Fruit fly (Drosophila melanogaster): Measurements from ENCODE around the gene Ziz.

Gene Ziz

dm6 chr2L:7534917-7535316 is 38.8 kb upstream of the Ziz start (continued):
- TF ChIP-seq lab (GFP tag; optimal IDR thresholded peaks at IDR 0.05), result peak; percentile 86
- TF ChIP-seq CG5245 (GFP tag; optimal IDR thresholded peaks at IDR 0.05), result peak; percentile 93
- no peak for TF ChIP-seq br (optimal IDR thresholded peaks at IDR 0.05)

DNA sequence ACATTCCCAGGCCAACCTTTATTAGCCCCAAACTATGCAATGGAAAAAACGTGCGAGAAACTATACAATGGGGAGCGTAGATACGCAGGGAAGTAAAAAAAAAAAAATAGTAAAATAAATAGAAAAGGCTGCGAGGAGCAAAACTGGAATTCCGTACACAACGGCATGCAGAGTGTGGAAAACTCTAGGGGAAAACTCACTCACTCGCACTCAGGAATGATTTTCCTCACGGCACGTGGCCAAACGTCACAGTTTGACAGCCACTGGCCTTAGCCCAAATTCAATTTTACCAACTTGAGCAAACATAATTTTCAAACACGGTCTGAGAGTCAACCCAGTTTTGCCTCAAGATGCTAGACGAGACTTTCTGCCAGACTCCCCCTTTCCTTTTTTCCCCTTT is 37.9 kb upstream of the Ziz start:
- TF ChIP-seq Xbp1 (GFP tag; optimal IDR thresholded peaks at IDR 0.05), result peak; percentile 14
- TF ChIP-seq CG16813 (GFP tag; IDR thresholded peaks at IDR 0.05; ENCODE audit: partially characterized antibody), result no peak
- TF ChIP-seq cg (GFP tag; optimal IDR thresholded peaks at IDR 0.05), result no peak
- 0 out of 3 replicates have a peak, but pooled peaks have one; percentile 57 for TF ChIP-seq CG2199 (GFP tag; IDR thresholded peaks at IDR 0.05)
- no peak for TF ChIP-seq Taf1 (GFP tag; IDR thresholded peaks at IDR 0.05)
- TF ChIP-seq CG15073 (GFP tag; optimal IDR thresholded peaks at IDR 0.05), result no peak
- TF ChIP-seq CG34376 (GFP tag; optimal IDR thresholded peaks at IDR 0.05), result no peak
- peak; percentile 51 for TF ChIP-seq Ets65A (GFP tag)
- peak; percentile 75 for TF ChIP-seq cad (GFP tag; optimal IDR thresholded peaks at IDR 0.05)
- no peak for TF ChIP-seq cwo (GFP tag; optimal IDR thresholded peaks at IDR 0.05)
- TF ChIP-seq br (optimal IDR thresholded peaks at IDR 0.05), result no peak
- no peak for TF ChIP-seq CG9437 (GFP tag; optimal IDR thresholded peaks at IDR 0.05)
- no peak for TF ChIP-seq CG8290 (GFP tag; optimal IDR thresholded peaks at IDR 0.05)
- peak in 1 of 2 experiments; percentile 9 for TF ChIP-seq CG8290 (tag; optimal IDR thresholded peaks at IDR 0.05)
- peak; percentile 48 for TF ChIP-seq Vsx1 (GFP tag; optimal IDR thresholded peaks at IDR 0.05)
- TF ChIP-seq z (GFP tag; IDR thresholded peaks at IDR 0.05), result peak; percentile 85
- 0 out of 3 replicates have a peak, but pooled peaks have one; percentile 32 for TF ChIP-seq so (GFP tag; IDR thresholded peaks at IDR 0.05)
- TF ChIP-seq trem (tag; optimal IDR thresholded peaks at IDR 0.05), result no peak
- TF ChIP-seq B-H2 (GFP tag; optimal IDR thresholded peaks at IDR 0.05), result no peak
- TF ChIP-seq CG6791 (GFP tag; IDR thresholded peaks at IDR 0.05; ENCODE audit: partially characterized antibody), result 0 out of 3 replicates have a peak, but pooled peaks have one; percentile 25
- TF ChIP-seq knrl (GFP tag; IDR thresholded peaks at IDR 0.05; ENCODE audit: partially characterized antibody), result 0 out of 3 replicates have a peak, but pooled peaks have one; percentile 18
- peak; percentile 3 for TF ChIP-seq stwl (tag; optimal IDR thresholded peaks at IDR 0.05)
- no peak for TF ChIP-seq CG10366 (GFP tag; IDR thresholded peaks at IDR 0.05)
- peak; percentile 10; the same call in 1 of the 2 replicates for TF ChIP-seq E2f2 (GFP tag; IDR thresholded peaks at IDR 0.05)
- 0 out of 2 replicates have a peak, but pooled peaks have one; percentile 10 for TF ChIP-seq slbo (GFP tag; IDR thresholded peaks at IDR 0.05)
- TF ChIP-seq prd (optimal IDR thresholded peaks at IDR 0.05), result no peak
- 0 out of 3 replicates have a peak, but pooled peaks have one; percentile 23 for TF ChIP-seq prd (GFP tag; IDR thresholded peaks at IDR 0.05)
- no peak for TF ChIP-seq hkb (optimal IDR thresholded peaks at IDR 0.05)
- 0 out of 2 replicates have a peak, but pooled peaks have one; percentile 8 for TF ChIP-seq hkb (GFP tag; IDR thresholded peaks at IDR 0.05)
- TF ChIP-seq D19B (GFP tag; optimal IDR thresholded peaks at IDR 0.05), result no peak
- no peak for TF ChIP-seq Rfx (GFP tag; IDR thresholded peaks at IDR 0.05)
- peak; percentile 21; the same call in 1 of the 2 replicates for TF ChIP-seq CG4404 (GFP tag; IDR thresholded peaks at IDR 0.05)
- TF ChIP-seq CG2889 (GFP tag; IDR thresholded peaks at IDR 0.05), result no peak
- no peak for TF ChIP-seq Neu2 (GFP tag; optimal IDR thresholded peaks at IDR 0.05; ENCODE audit: borderline replicate concordance)
- no peak for TF ChIP-seq insv (GFP tag; optimal IDR thresholded peaks at IDR 0.05)
- TF ChIP-seq rib (GFP tag; IDR thresholded peaks at IDR 0.05), result 0 out of 2 replicates have a peak, but pooled peaks have one; percentile 19
- no peak for TF ChIP-seq Dfd (GFP tag; optimal IDR thresholded peaks at IDR 0.05)
- TF ChIP-seq nerfin-2 (GFP tag; IDR thresholded peaks at IDR 0.05; ENCODE audit: partially characterized antibody), result 0 out of 2 replicates have a peak, but pooled peaks have one; percentile 24
- TF ChIP-seq crol (GFP tag; IDR thresholded peaks at IDR 0.05), result 0 out of 2 replicates have a peak, but pooled peaks have one; percentile 25
- 0 out of 3 replicates have a peak, but pooled peaks have one; percentile 46 for TF ChIP-seq Opbp (GFP tag; IDR thresholded peaks at IDR 0.05; ENCODE audit: partially characterized antibody)
- peak; percentile 54 for TF ChIP-seq row (GFP tag; IDR thresholded peaks at IDR 0.05)
- TF ChIP-seq CG3847 (GFP tag; IDR thresholded peaks at IDR 0.05), result no peak
- TF ChIP-seq vnd (GFP tag; IDR thresholded peaks at IDR 0.05; ENCODE audit: partially characterized antibody), result 0 out of 3 replicates have a peak, but pooled peaks have one; percentile 18
- 0 out of 3 replicates have a peak, but pooled peaks have one; percentile 44 for TF ChIP-seq HLH4C (GFP tag; IDR thresholded peaks at IDR 0.05; ENCODE audit: partially characterized antibody)
- TF ChIP-seq CG5245 (GFP tag; optimal IDR thresholded peaks at IDR 0.05), result no peak
- no peak for TF ChIP-seq sr (GFP tag; IDR thresholded peaks at IDR 0.05)
- no peak for TF ChIP-seq pan (optimal IDR thresholded peaks at IDR 0.05)
- TF ChIP-seq pan (GFP tag; optimal IDR thresholded peaks at IDR 0.05 in 1 of 2, IDR thresholded peaks at IDR 0.05 in 1 of 2), result no peak

Measured in whole organism, embryonic.